Worm (Caenorhabditis elegans): ENCODE measurements around the gene R10E8.1.

DNA sequence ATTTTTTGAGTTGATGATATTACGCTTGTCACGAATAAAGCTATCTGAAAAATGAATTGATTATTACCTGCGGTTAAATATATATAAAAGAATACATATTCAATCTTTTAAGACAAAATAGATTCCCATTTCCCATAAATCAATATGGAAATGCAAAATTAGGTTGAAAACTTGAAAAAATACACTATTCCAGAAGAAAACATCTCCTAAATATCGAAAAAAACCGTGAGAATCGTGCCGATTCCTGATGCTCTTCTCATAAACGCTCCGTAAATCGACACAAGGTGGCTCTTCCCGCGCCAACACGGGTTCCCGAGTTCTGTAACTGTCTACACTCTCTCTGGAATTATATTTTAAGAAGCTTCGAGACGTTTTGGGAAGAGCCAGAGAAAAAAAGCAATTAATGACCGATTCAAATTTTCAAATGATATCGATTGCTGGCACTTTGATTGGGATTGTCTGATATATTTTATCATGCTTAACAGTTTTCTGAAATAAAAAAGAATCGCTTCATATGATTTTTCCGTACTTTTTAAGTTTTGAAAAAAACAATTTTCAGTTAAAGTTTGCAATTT, 15.4 kb downstream of the R10E8.1 start, which contains the start of gene R10E8.3:
- peak; percentile 43 for TF ChIP-seq pqm-1 (tag; optimal IDR thresholded peaks at IDR 0.05)
- TF ChIP-seq lin-39 (tag; optimal IDR thresholded peaks at IDR 0.05), result no peak
- TF ChIP-seq ceh-16 (tag; optimal IDR thresholded peaks at IDR 0.05), result no peak
- TF ChIP-seq jun-1 (tag; optimal IDR thresholded peaks at IDR 0.05), result no peak
- no peak for TF ChIP-seq nhr-11 (tag; optimal IDR thresholded peaks at IDR 0.05)
- TF ChIP-seq nfya-1 (tag; optimal IDR thresholded peaks at IDR 0.05; ENCODE audit: insufficient read depth), result no peak
- TF ChIP-seq skn-1 (tag; optimal IDR thresholded peaks at IDR 0.05), result no peak
